Fruit fly (Drosophila melanogaster) whole organism, adult: ENCODE data around the gene bbx.

Source experiments
- CG1620 ChIP-seq: fragments of 200-800 bp; sonication (Bioruptor generic); optimal IDR thresholded peaks from 2 replicates; lab custom pipeline; 2016; ENCODE audit warnings: missing biosample characterization, missing genetic modification characterization
- Clk ChIP-seq: fragments of 200-800 bp; sonication (Bioruptor generic); optimal IDR thresholded peaks from 2 replicates; lab custom pipeline; 2017; ENCODE audit warnings: missing biosample characterization, missing genetic modification characterization
- bab1 ChIP-seq: fragments of 200-800 bp; sonication (Bioruptor generic); optimal IDR thresholded peaks from 3 replicates; lab custom pipeline; 2019; ENCODE audit warnings: missing biosample characterization, mild to moderate bottlenecking, missing genetic modification characterization, moderate library complexity
- cnc ChIP-seq, 2 experiments: fragments of >200 bp; optimal IDR thresholded peaks; 2 replicates each; lab custom pipeline; 2017
- kay ChIP-seq: fragments of 200-800 bp; sonication (Bioruptor generic); peaks from one replicate; lab custom pipeline; 2016; ENCODE audit warnings: missing biosample characterization, missing genetic modification characterization, borderline replicate concordance
- pad ChIP-seq: fragments of 200-800 bp; sonication (Bioruptor generic); optimal IDR thresholded peaks from 3 replicates; lab custom pipeline; 2017; ENCODE audit warnings: missing biosample characterization, missing genetic modification characterization, mild to moderate bottlenecking, moderate library complexity, missing genetic modification reagents
- tj ChIP-seq: fragments of 200-800 bp; sonication (Bioruptor generic); optimal IDR thresholded peaks from 3 replicates; lab custom pipeline; 2017; ENCODE audit warnings: missing biosample characterization, mild to moderate bottlenecking, missing genetic modification characterization, moderate library complexity
- toe ChIP-seq: fragments of 200-800 bp; sonication (Bioruptor generic); optimal IDR thresholded peaks from 2 replicates; lab custom pipeline; 2016; ENCODE audit warnings: missing biosample characterization, missing genetic modification characterization

dm6 chrX:21317422-21317821, 45.4 kb upstream of the bbx start, which contains the start of gene CG1801:
- TF ChIP-seq kay (no peak), Clk (GFP tag; lab: Kevin White, UChicago) (no peak), bab1 (GFP tag; lab: Kevin White, UChicago) (no peak), CG1620 (GFP tag; lab: Kevin White, UChicago) (no peak), toe (no peak), tj (GFP tag; lab: Kevin White, UChicago) (no peak), pad (GFP tag; lab: Kevin White, UChicago) (no peak), cnc (optimal IDR thresholded peaks at IDR 0.05; lab: Kevin White, UChicago) (no peak)
